Fruit fly (Drosophila melanogaster): ENCODE measurements around the gene Cyp309a2.

dm6 chr2L:2574717-2575273, 2.0 kb upstream of the Cyp309a2 start, which contains the start of the genes Rad1 and Sws1:
- TF ChIP-seq Hr83 (GFP tag; optimal IDR thresholded peaks at IDR 0.05; ENCODE audit: poor library complexity, severe bottlenecking) (no peak), psq (GFP tag; optimal IDR thresholded peaks at IDR 0.05) (no peak), foxo (GFP tag; optimal IDR thresholded peaks at IDR 0.05) (no peak), pan (optimal IDR thresholded peaks at IDR 0.05) (no peak), CrebA (GFP tag; optimal IDR thresholded peaks at IDR 0.05; ENCODE audit: borderline replicate concordance) (no peak), usp (GFP tag; optimal IDR thresholded peaks at IDR 0.05) (no peak), Abd-B (GFP tag; optimal IDR thresholded peaks at IDR 0.05) (no peak), HLH106 (tag; optimal IDR thresholded peaks at IDR 0.05) (no peak), Sp1 (GFP tag; optimal IDR thresholded peaks at IDR 0.05) (no peak), lola (GFP tag; optimal IDR thresholded peaks at IDR 0.05) (no peak), ey (GFP tag; optimal IDR thresholded peaks at IDR 0.05) (no peak), Hr78 (GFP tag; optimal IDR thresholded peaks at IDR 0.05) (no peak), sv (GFP tag; optimal IDR thresholded peaks at IDR 0.05) (no peak)
